Worm (Caenorhabditis elegans) whole organism, young adult: ENCODE measurements around the gene ints-9.

Source experiments
- C17E4.6 ChIP-seq: fragments of 200-800 bp; sonication (Bioruptor generic); IDR thresholded peaks from 2 replicates; pipeline ENCODE4 v1.3.6; 2022; ENCODE audit warnings: missing genetic modification reagents, missing genetic modification characterization, missing compliant biosample characterization
- Y53G8AR.9 ChIP-seq: fragments of 200-800 bp; sonication (Bioruptor generic); conservative IDR thresholded peaks from 2 replicates; pipeline ENCODE4 v1.3.6; 2022; ENCODE audit warnings: missing genetic modification reagents, missing genetic modification characterization, missing compliant biosample characterization
- ama-1 ChIP-seq, 3 experiments: fragments of 150-350 bp in 1 of 3; sonication (generic microtip) in 2 of 3; optimal IDR thresholded peaks; 2 replicates each; lab custom pipeline; 2014 to 2018; ENCODE audit warnings: missing biosample characterization in 2 of 3, missing genetic modification characterization in 2 of 3, missing genetic modification reagents in 2 of 3
- dox-1 ChIP-seq: fragments of 200-800 bp; sonication (Bioruptor generic); IDR thresholded peaks from 2 replicates; pipeline ENCODE4 v1.3.6; 2022; ENCODE audit warnings: missing genetic modification reagents, missing genetic modification characterization, missing compliant biosample characterization
- efl-1 ChIP-seq: fragments of 150-350 bp; optimal IDR thresholded peaks from 2 replicates; lab custom pipeline; 2014; ENCODE audit warnings: missing biosample characterization, missing genetic modification reagents, missing genetic modification characterization
- gei-17 ChIP-seq: fragments of 200-800 bp; sonication (Bioruptor generic); optimal IDR thresholded peaks from 2 replicates; lab custom pipeline; 2018; ENCODE audit warnings: mild to moderate bottlenecking, missing genetic modification characterization, missing compliant biosample characterization
- pha-4 ChIP-seq: fragments of 150-350 bp; sonication (generic microtip); optimal IDR thresholded peaks from 2 replicates; lab custom pipeline; 2014; ENCODE audit warnings: missing biosample characterization, missing genetic modification reagents, missing genetic modification characterization
- snpc-4 ChIP-seq, 5 experiments: fragments of 150-350 bp in 1 of 5; sonication (generic microtip) in 4 of 5; optimal IDR thresholded peaks; 2 replicates each; lab custom pipeline; 2014 to 2018; ENCODE audit warnings: missing genetic modification characterization in 5 of 5, missing biosample characterization in 3 of 5, antibody characterized with exemption in 2 of 5, mild to moderate bottlenecking in 2 of 5, missing compliant biosample characterization in 2 of 5, missing genotype in 2 of 5, moderate library complexity in 2 of 5, missing genetic modification reagents in 1 of 5
- ztf-6 ChIP-seq: fragments of 200-800 bp; sonication (Bioruptor generic); IDR thresholded peaks from 2 replicates; pipeline ENCODE4 v1.3.6; 2022; ENCODE audit warnings: missing genetic modification reagents, missing genetic modification characterization, missing compliant biosample characterization

DNA sequence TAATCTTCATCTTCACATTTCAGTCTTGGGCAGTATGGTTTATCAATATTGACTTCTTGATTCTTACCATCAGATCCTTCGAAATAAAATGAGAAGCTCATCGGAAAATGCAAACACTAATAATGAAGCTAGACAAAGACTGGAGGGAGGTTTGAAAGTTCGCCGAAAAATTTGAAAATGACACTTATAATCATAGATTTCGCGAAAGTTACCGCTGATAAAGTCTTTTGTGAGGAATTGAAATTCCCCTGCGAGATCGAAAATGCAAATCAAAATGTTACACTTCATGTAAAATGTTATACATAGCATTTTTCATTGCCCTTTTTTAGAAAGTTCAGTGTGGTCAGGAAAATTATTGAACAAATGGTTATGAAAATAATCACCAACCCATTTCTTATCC, 22.7 kb downstream of the ints-9 start, which contains the start of gene C50E3.7:
- TF ChIP-seq ztf-6 (GFP tag; lab: Robert Waterston, UW) (no peak), dox-1 (GFP tag; lab: Robert Waterston, UW) (no peak), ama-1 (optimal IDR thresholded peaks at IDR 0.05; lab: Kevin White, UChicago) (no peak), ama-1 (GFP tag; optimal IDR thresholded peaks at IDR 0.05; lab: Kevin White, UChicago) (no peak), Y53G8AR.9 (GFP tag; lab: Robert Waterston, UW) (no peak), gei-17 (GFP tag; lab: Kevin White, UChicago) (no peak), efl-1 (no peak), snpc-4 (GFP tag; optimal IDR thresholded peaks at IDR 0.05; lab: Kevin White, UChicago) (no peak), snpc-4 (tag; optimal IDR thresholded peaks at IDR 0.05; lab: Kevin White, UChicago) (no peak), pha-4 (tag; lab: Kevin White, UChicago) (no peak), C17E4.6 (GFP tag; lab: Robert Waterston, UW) (no peak)
